Worm (Caenorhabditis elegans): ENCODE measurements around the gene vps-37.

vps-37 gene

DNA sequence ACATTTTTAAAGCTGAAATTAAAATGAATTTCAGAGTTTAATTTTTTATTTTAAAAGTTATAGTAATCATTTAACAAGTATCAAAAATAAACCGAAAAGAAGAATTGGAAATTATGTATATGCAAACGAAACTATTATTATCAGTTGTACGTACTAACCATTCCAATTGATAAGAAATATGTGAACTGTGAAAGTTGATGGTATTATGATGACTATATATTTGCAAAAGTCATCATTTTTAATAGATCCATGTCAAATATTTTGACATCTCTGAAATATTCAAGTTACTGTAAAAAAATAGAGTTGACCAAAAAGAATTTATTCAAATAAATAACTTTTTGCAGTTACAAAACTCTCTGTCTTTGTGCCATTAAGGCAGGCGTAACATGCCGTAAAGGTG is 44.4 kb upstream of the vps-37 start, which contains the start of gene ugt-48:
ugt-48 (minus strand) TSS at position 12 of the 400 bp plus-strand sequence.
- TF ChIP-seq snpc-4 (tag; optimal IDR thresholded peaks at IDR 0.05) (no peak), fos-1 (tag; optimal IDR thresholded peaks at IDR 0.05) (peak; percentile 51), skn-1 (tag; optimal IDR thresholded peaks at IDR 0.05) (peak; percentile 72), sma-3 (GFP tag; optimal IDR thresholded peaks at IDR 0.05) (no peak), zag-1 (tag; optimal IDR thresholded peaks at IDR 0.05) (no peak), sma-9 (GFP tag; optimal IDR thresholded peaks at IDR 0.05) (no peak), sma-9 (tag; optimal IDR thresholded peaks at IDR 0.05) (no peak), ztf-1 (GFP tag; conservative IDR thresholded peaks at IDR 0.05) (no peak)

DNA sequence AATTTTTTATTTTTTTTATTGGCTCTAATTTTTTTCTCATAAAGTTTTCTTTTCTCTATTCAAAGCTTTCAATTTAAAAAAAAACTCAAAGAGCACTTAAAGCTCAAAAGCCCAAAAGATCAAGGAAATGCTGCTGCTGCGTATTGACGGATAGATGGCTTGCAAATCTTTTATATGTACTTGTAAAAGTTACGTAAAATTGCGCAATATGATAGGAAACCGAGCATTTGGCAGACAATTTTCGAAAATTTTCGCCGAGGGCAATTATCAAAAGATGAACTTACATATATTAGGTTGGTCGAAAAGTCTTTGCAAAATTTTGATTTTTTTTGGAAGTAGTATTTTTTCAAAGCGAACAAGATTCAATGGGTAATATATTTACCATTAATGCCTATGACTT is 44.0 kb upstream of the vps-37 start:
- TF ChIP-seq sma-9 (GFP tag; optimal IDR thresholded peaks at IDR 0.05) (no peak), sma-9 (tag; optimal IDR thresholded peaks at IDR 0.05) (no peak), Y55F3AM.14 (GFP tag; optimal IDR thresholded peaks at IDR 0.05) (no peak), nhr-129 (tag; optimal IDR thresholded peaks at IDR 0.05) (peak; percentile 65), ceh-16 (tag; optimal IDR thresholded peaks at IDR 0.05) (no peak), lsy-2 (tag; optimal IDR thresholded peaks at IDR 0.05) (no peak)

DNA sequence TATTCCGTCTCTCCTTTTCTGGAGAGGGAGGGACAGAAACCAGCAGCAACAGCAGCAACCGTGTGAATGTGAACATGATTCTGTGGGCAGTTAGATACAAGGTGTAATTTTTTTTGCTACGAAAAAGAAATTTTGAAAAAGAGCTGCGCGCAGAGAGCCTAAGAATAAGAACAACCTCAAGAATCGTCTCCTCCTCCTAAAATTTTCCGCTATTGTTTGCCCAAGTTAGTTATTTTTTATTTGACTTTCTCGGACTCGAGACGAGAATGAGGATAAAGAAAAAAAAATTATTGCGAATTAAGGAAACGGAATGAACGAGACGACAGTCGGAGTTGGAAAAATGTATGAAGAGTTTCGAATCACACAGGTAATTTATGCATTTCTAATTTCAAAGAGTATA is 33.9 kb upstream of the vps-37 start, which contains the start of gene glb-5:
glb-5 (plus strand) TSS at position 301 of the 400 bp plus-strand sequence.
- TF ChIP-seq fos-1 (tag; optimal IDR thresholded peaks at IDR 0.05) (no peak), lin-11 (tag; optimal IDR thresholded peaks at IDR 0.05) (no peak)

DNA sequence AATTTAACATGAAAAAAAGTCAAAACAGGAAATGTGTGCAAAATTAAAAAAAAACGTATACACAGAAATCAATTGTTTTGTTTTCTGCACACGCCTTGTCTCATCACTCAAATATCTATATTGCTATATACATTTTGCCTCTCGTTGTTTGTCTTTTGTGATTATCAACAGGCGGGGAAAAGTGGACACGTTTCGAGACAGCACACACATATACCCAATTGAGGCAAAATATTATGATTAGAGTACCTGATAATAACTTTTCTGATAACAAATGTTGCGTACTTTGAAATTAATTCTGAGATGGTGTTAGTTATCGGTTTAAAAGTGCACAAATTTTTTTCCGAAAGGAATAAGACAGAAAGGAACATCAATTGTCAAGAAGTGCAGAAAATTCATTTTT is 32.6 kb upstream of the vps-37 start:
- TF ChIP-seq crh-2 (tag; optimal IDR thresholded peaks at IDR 0.05) (peak; percentile 84), snpc-4 (tag; optimal IDR thresholded peaks at IDR 0.05) (no peak), F13H6.1 (tag; optimal IDR thresholded peaks at IDR 0.05) (peak; percentile 0), unc-55 (GFP tag; optimal IDR thresholded peaks at IDR 0.05) (no peak), Y55F3AM.14 (GFP tag; optimal IDR thresholded peaks at IDR 0.05) (no peak), mab-5 (tag; optimal IDR thresholded peaks at IDR 0.05) (no peak), ztf-4 (tag; optimal IDR thresholded peaks at IDR 0.05) (no peak), nhr-12 (tag; optimal IDR thresholded peaks at IDR 0.05) (no peak), skn-1 (tag; optimal IDR thresholded peaks at IDR 0.05) (peak; percentile 53), mbf-1 (tag; optimal IDR thresholded peaks at IDR 0.05) (no peak), nhr-11 (tag; optimal IDR thresholded peaks at IDR 0.05) (no peak), sma-9 (GFP tag; optimal IDR thresholded peaks at IDR 0.05) (peak; percentile 61), sma-9 (tag; optimal IDR thresholded peaks at IDR 0.05) (no peak), elt-1 (tag; optimal IDR thresholded peaks at IDR 0.05) (no peak), nhr-10 (tag; optimal IDR thresholded peaks at IDR 0.05) (no peak), ztf-11 (tag; optimal IDR thresholded peaks at IDR 0.05) (no peak), fos-1 (tag; optimal IDR thresholded peaks at IDR 0.05) (peak; percentile 96), ztf-1 (GFP tag; conservative IDR thresholded peaks at IDR 0.05) (no peak), dmd-4 (tag; optimal IDR thresholded peaks at IDR 0.05) (no peak), lin-11 (tag; optimal IDR thresholded peaks at IDR 0.05) (no peak)

DNA sequence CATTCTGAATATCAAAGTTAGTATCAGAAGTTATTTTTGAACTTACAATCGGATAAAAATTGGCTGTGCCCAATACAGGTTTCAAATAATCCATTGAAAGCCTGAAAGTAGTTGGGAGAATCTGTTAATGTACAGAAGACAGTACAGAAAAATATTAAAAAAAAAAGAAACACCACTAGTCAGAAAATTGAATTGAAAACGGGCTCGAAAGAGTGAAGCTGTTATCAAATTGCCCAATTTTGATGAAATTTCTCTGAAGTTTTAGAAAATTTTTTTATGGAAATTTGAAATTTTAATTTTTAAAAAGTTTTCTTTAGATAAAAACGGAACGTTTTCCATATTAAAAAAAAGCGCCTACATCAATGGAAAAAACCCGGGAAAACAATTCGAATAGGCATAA is 25.4 kb upstream of the vps-37 start, which contains the start of gene C18C4.7:
C18C4.7 (minus strand) TSS at position 101 of the 400 bp plus-strand sequence.
- TF ChIP-seq unc-39 (tag; optimal IDR thresholded peaks at IDR 0.05) (no peak), fos-1 (tag; optimal IDR thresholded peaks at IDR 0.05) (no peak), egl-27 (tag; optimal IDR thresholded peaks at IDR 0.05) (no peak), sma-3 (GFP tag; optimal IDR thresholded peaks at IDR 0.05) (no peak), unc-62 (GFP tag; optimal IDR thresholded peaks at IDR 0.05) (no peak), snpc-4 (tag; optimal IDR thresholded peaks at IDR 0.05) (no peak), alr-1 (tag; optimal IDR thresholded peaks at IDR 0.05) (no peak), aly-2 (tag; optimal IDR thresholded peaks at IDR 0.05) (no peak), nhr-12 (tag; optimal IDR thresholded peaks at IDR 0.05) (no peak), zag-1 (tag; optimal IDR thresholded peaks at IDR 0.05) (no peak), nhr-11 (tag; optimal IDR thresholded peaks at IDR 0.05) (no peak), F13H6.1 (tag; optimal IDR thresholded peaks at IDR 0.05) (no peak), nhr-10 (tag; optimal IDR thresholded peaks at IDR 0.05) (no peak), lin-39 (tag; optimal IDR thresholded peaks at IDR 0.05) (no peak), dmd-4 (tag; optimal IDR thresholded peaks at IDR 0.05) (no peak)

DNA sequence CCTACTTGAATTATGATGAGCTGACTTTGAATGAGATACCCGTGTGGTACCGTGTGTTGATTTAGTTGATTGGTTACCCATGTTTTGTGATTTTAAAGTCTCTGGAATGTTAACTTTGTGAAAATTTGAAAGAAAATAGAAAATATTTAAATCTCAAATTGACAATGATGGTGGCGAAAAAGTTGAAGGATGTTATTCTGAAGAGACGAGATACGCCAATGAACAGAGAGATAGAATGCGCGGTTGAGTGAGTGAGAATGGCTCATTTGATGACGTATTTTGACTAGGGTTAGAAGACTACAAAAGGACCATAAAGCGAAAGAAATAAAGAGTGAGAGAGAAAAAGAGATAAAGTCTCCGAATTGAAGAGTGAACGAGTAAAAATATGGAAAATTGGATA is 22.1 kb upstream of the vps-37 start, which contains the start of gene glb-6:
glb-6 (minus strand) TSS at position 101 of the 400 bp plus-strand sequence.
- TF ChIP-seq egl-27 (tag; optimal IDR thresholded peaks at IDR 0.05) (no peak), mbf-1 (tag; optimal IDR thresholded peaks at IDR 0.05) (no peak), nhr-237 (tag; optimal IDR thresholded peaks at IDR 0.05) (no peak), ceh-16 (tag; optimal IDR thresholded peaks at IDR 0.05) (no peak), unc-62 (GFP tag; optimal IDR thresholded peaks at IDR 0.05) (no peak), ztf-11 (tag; optimal IDR thresholded peaks at IDR 0.05) (no peak), ztf-1 (GFP tag; conservative IDR thresholded peaks at IDR 0.05) (no peak), mab-5 (tag; optimal IDR thresholded peaks at IDR 0.05) (no peak), peb-1 (tag; optimal IDR thresholded peaks at IDR 0.05) (no peak), lsy-2 (tag; optimal IDR thresholded peaks at IDR 0.05) (no peak), ceh-82 (tag; optimal IDR thresholded peaks at IDR 0.05) (no peak), gmeb-1 (tag; optimal IDR thresholded peaks at IDR 0.05) (no peak), skn-1 (tag; optimal IDR thresholded peaks at IDR 0.05) (no peak), elt-3 (tag; optimal IDR thresholded peaks at IDR 0.05) (no peak), dmd-4 (tag; optimal IDR thresholded peaks at IDR 0.05) (no peak), zag-1 (tag; optimal IDR thresholded peaks at IDR 0.05) (no peak)

Measured in whole organism, L2 larva.